Fruit fly (Drosophila melanogaster): ENCODE measurements around the gene cyc.
A peak's percentile ranks its signal among the peaks of the same experiment; 100 is the strongest.

cyc gene

DNA sequence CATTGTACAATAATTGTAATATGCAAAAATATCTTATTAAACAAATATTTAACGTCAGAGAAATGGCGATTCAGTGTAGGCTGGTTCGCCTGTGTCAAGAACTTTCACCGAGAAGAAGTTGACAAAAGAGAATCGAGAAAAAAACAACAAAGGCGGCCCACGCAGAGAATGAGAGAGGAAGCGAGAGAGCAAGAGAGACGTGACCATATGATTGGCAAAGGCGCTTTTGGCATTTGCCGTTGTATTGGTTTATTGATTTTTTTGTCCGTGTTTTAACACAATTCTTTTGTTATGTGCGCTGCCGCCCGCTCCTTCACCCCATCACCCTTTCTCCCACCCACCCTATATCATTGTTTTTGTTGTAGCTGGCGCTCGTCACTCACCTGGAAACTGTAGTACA, 17.5 kb upstream of the cyc start (continued):
- TF ChIP-seq Gug (GFP tag; IDR thresholded peaks at IDR 0.05) (no peak), CG10631 (GFP tag; optimal IDR thresholded peaks at IDR 0.05) (no peak), CG6854 (GFP tag; optimal IDR thresholded peaks at IDR 0.05) (peak; percentile 58), Sox102F (GFP tag; optimal IDR thresholded peaks at IDR 0.05) (no peak), Ets21C (GFP tag; optimal IDR thresholded peaks at IDR 0.05) (no peak), Sox14 (GFP tag; optimal IDR thresholded peaks at IDR 0.05) (peak; percentile 71), CG11902 (GFP tag; optimal IDR thresholded peaks at IDR 0.05) (no peak), pdm3 (GFP tag; optimal IDR thresholded peaks at IDR 0.05) (no peak), cyc (GFP tag; optimal IDR thresholded peaks at IDR 0.05) (no peak), CG9139 (GFP tag; optimal IDR thresholded peaks at IDR 0.05) (no peak), fd85E (GFP tag; optimal IDR thresholded peaks at IDR 0.05) (no peak), Smox (GFP tag; optimal IDR thresholded peaks at IDR 0.05) (no peak), CG6276 (GFP tag; optimal IDR thresholded peaks at IDR 0.05) (no peak), CG1621 (tag; optimal IDR thresholded peaks at IDR 0.05) (no peak)

dm6 chr3L:19818701-19819100, 3.0 kb upstream of the cyc start:
- TF ChIP-seq CG7368 (GFP tag; optimal IDR thresholded peaks at IDR 0.05) (peak; percentile 73), CG1621 (tag; optimal IDR thresholded peaks at IDR 0.05) (no peak)

DNA sequence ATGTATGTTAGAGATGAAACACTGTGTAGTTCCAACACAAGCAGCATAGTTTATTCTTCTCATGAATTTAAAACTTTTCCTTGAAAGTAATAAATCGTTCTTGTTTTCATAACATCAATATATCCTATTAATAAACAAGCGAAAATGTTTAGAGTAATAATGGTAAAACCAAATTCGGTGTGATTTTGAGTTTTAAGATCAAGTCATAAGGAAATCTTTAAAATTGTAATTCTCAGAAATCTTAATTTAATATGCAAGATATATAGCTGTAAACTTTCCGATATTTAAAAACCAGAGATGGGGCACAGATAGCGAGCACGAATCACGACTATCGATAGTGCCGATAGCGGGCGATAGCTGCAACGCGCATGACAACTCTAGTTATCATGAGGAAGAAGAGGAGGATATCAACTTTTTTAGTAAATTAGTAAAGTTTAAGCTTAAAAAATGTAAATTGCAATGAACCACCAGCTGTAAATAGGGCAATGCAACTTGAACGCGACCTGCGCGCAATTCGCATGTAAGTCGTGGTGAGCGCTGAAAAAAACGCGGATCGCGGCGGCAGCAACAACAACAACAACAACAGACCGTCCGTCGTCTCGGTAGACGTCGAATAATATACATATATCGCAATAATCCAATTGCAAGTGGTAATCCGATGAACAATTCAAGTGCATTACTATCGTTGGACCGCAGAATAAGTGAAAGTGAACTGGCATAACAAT, 2.2 kb upstream of the cyc start, which contains the start of the genes Fibp and Deaf1:
Fibp (minus strand) TSS at position 161 of the 725 bp plus-strand sequence.
Deaf1 (plus strand) TSS at position 368 of the 725 bp plus-strand sequence.
- TF ChIP-seq fd85E (GFP tag; optimal IDR thresholded peaks at IDR 0.05) (no peak), CG6792 (GFP tag; optimal IDR thresholded peaks at IDR 0.05) (peak; percentile 63), CG11762 (GFP tag; optimal IDR thresholded peaks at IDR 0.05; ENCODE audit: insufficient read depth) (peak; percentile 64), dac (GFP tag; optimal IDR thresholded peaks at IDR 0.05) (peak; percentile 21), CG16779 (tag; optimal IDR thresholded peaks at IDR 0.05) (no peak), eg (GFP tag; IDR thresholded peaks at IDR 0.05) (peak; percentile 43; the same call in 2 of the 3 replicates), Hr38 (GFP tag; optimal IDR thresholded peaks at IDR 0.05) (peak; percentile 9), CG34406 (GFP tag; optimal IDR thresholded peaks at IDR 0.05) (peak; percentile 65), net (GFP tag; optimal IDR thresholded peaks at IDR 0.05) (no peak), lz (GFP tag; optimal IDR thresholded peaks at IDR 0.05) (peak; percentile 87), CG31627 (GFP tag; optimal IDR thresholded peaks at IDR 0.05) (peak; percentile 91), Eip78C (GFP tag) (peak; percentile 91), Sox102F (GFP tag; optimal IDR thresholded peaks at IDR 0.05) (no peak), topi (GFP tag; optimal IDR thresholded peaks at IDR 0.05) (peak; percentile 77), vri (GFP tag; optimal IDR thresholded peaks at IDR 0.05) (no peak), Gug (GFP tag; IDR thresholded peaks at IDR 0.05) (peak; percentile 14), CG6854 (GFP tag; optimal IDR thresholded peaks at IDR 0.05) (no peak), CG11294 (GFP tag; IDR thresholded peaks at IDR 0.05) (no peak; the same call in 1 of the 2 replicates), CG9139 (GFP tag; optimal IDR thresholded peaks at IDR 0.05) (no peak), fkh (GFP tag; optimal IDR thresholded peaks at IDR 0.05) (peak; percentile 28), Blimp-1 (GFP tag; optimal IDR thresholded peaks at IDR 0.05) (no peak), CG15336 (GFP tag; IDR thresholded peaks at IDR 0.05) (0 out of 2 replicates have a peak, but pooled peaks have one; percentile 10), CG6808 (GFP tag; optimal IDR thresholded peaks at IDR 0.05) (no peak), CG10669 (GFP tag; optimal IDR thresholded peaks at IDR 0.05) (peak; percentile 55), fd59A (GFP tag; optimal IDR thresholded peaks at IDR 0.05) (peak; percentile 39), Sox15 (GFP tag; optimal IDR thresholded peaks at IDR 0.05) (peak; percentile 72), achi (GFP tag; optimal IDR thresholded peaks at IDR 0.05) (no peak), OdsH (GFP tag; optimal IDR thresholded peaks at IDR 0.05) (no peak), Ets21C (GFP tag; optimal IDR thresholded peaks at IDR 0.05) (peak; percentile 84), CG6163 (GFP tag; IDR thresholded peaks at IDR 0.05) (peak; percentile 40; the same call in 1 of the 3 replicates), CG4318 (GFP tag; optimal IDR thresholded peaks at IDR 0.05) (peak; percentile 61), CG3032 (tag; optimal IDR thresholded peaks at IDR 0.05) (peak; percentile 77), CG8632 (GFP tag; optimal IDR thresholded peaks at IDR 0.05) (peak; percentile 66), Hr39 (GFP tag; optimal IDR thresholded peaks at IDR 0.05) (peak; percentile 88), CG8119 (GFP tag; IDR thresholded peaks at IDR 0.05) (no peak; the same call in 2 of the 3 replicates), Smox (GFP tag; optimal IDR thresholded peaks at IDR 0.05) (peak; percentile 14), svp (GFP tag) (no peak), Hr4 (GFP tag; optimal IDR thresholded peaks at IDR 0.05) (peak; percentile 79), Lpt (GFP tag; optimal IDR thresholded peaks at IDR 0.05) (peak; percentile 47), CG1621 (tag; optimal IDR thresholded peaks at IDR 0.05) (peak; percentile 18)

Data from whole organism, prepupa.